Worm (Caenorhabditis elegans) whole organism, L4 larva: ENCODE data around the gene C08F8.9.

Experiments
- F37D6.2 ChIP-seq: sonication (generic microtip); optimal IDR thresholded peaks from 2 replicates; lab custom pipeline; 2016; ENCODE audit warnings: mild to moderate bottlenecking, missing genetic modification characterization, missing compliant biosample characterization
- F49E8.2 ChIP-seq: sonication (generic microtip); optimal IDR thresholded peaks from 2 replicates; lab custom pipeline; 2016; ENCODE audit warnings: missing compliant biosample characterization, mild to moderate bottlenecking, missing genetic modification characterization, borderline replicate concordance
- R02D3.7 ChIP-seq: fragments of 150-350 bp; sonication (generic microtip); optimal IDR thresholded peaks from 3 replicates; lab custom pipeline; 2014; ENCODE audit warnings: missing biosample characterization, missing genetic modification characterization
- T20F7.1 ChIP-seq: fragments of 200-800 bp; sonication (Bioruptor generic); optimal IDR thresholded peaks from 2 replicates; lab custom pipeline; 2018; ENCODE audit warnings: mild to moderate bottlenecking, missing genetic modification characterization, missing compliant biosample characterization
- Y5F2A.4 ChIP-seq: fragments of 200-800 bp; sonication (Bioruptor generic); optimal IDR thresholded peaks from 2 replicates; lab custom pipeline; 2018; ENCODE audit warnings: mild to moderate bottlenecking, missing genetic modification characterization, missing compliant biosample characterization
- aha-1 ChIP-seq: fragments of 150-350 bp; peaks from one replicate; lab custom pipeline; 2014; ENCODE audit warnings: missing biosample characterization, missing genetic modification characterization
- ama-1 ChIP-seq: fragments of 150-350 bp; optimal IDR thresholded peaks from 2 replicates; lab custom pipeline; 2014; ENCODE audit warnings: inconsistent platforms, mixed read lengths
- attf-4 ChIP-seq: sonication (generic microtip); optimal IDR thresholded peaks from 3 replicates; lab custom pipeline; 2017; ENCODE audit warnings: missing biosample characterization, missing genetic modification characterization
- ceh-20 ChIP-seq: fragments of 200-800 bp; sonication (Bioruptor generic); IDR thresholded peaks from 2 replicates; pipeline ENCODE4 v1.3.6; 2022; ENCODE audit warnings: missing genetic modification reagents, missing genetic modification characterization, missing compliant biosample characterization
- ceh-44 ChIP-seq: fragments of 200-800 bp; sonication (Bioruptor generic); IDR thresholded peaks from 2 replicates; pipeline ENCODE4 v1.3.6; 2022; ENCODE audit warnings: missing genetic modification reagents, missing genetic modification characterization, missing compliant biosample characterization
- ceh-82 ChIP-seq: sonication (generic microtip); optimal IDR thresholded peaks from 2 replicates; lab custom pipeline; 2017; ENCODE audit warnings: missing biosample characterization, missing genetic modification characterization
- daf-16 ChIP-seq, 3 experiments: sonication (generic microtip); optimal IDR thresholded peaks; 2 replicates each; lab custom pipeline; 2016 to 2017; ENCODE audit warnings: missing genetic modification characterization in 3 of 3, missing genetic modification reagents in 3 of 3, mild to moderate bottlenecking in 2 of 3, missing compliant biosample characterization in 2 of 3, missing biosample characterization in 1 of 3, moderate library complexity in 1 of 3
- daf-19 ChIP-seq: fragments of 200-800 bp; sonication (Bioruptor generic); conservative IDR thresholded peaks from 2 replicates; pipeline ENCODE4 v1.3.6; 2022; ENCODE audit warnings: missing genetic modification characterization, missing compliant biosample characterization
- dmd-8 ChIP-seq: fragments of 200-800 bp; sonication (Bioruptor generic); IDR thresholded peaks from 2 replicates; pipeline ENCODE4 v1.3.6; 2022; ENCODE audit warnings: missing genetic modification characterization, missing compliant biosample characterization
- dmd-9 ChIP-seq: fragments of 200-800 bp; sonication (Bioruptor generic); IDR thresholded peaks from 2 replicates; pipeline ENCODE4 v1.3.6; 2022; ENCODE audit warnings: missing genetic modification reagents, missing genetic modification characterization, missing compliant biosample characterization
- egl-27 ChIP-seq: sonication (generic microtip); optimal IDR thresholded peaks from 3 replicates; lab custom pipeline; 2017; ENCODE audit warnings: missing biosample characterization, missing genetic modification reagents, missing genetic modification characterization
- egl-43 ChIP-seq: fragments of 200-800 bp; sonication (Bioruptor generic); IDR thresholded peaks from 2 replicates; pipeline ENCODE4 v1.3.6; 2022; ENCODE audit warnings: missing genetic modification reagents, missing genetic modification characterization, missing compliant biosample characterization
- hif-1 ChIP-seq, 2 experiments: sonication (generic microtip); optimal IDR thresholded peaks; 2 replicates each; lab custom pipeline; 2016 to 2017; ENCODE audit warnings: missing compliant biosample characterization in 2 of 2, missing genetic modification characterization in 2 of 2, missing genetic modification reagents in 2 of 2, missing genotype in 2 of 2, mild to moderate bottlenecking in 1 of 2
- hlh-11 ChIP-seq: fragments of 200-800 bp; sonication (Bioruptor generic); optimal IDR thresholded peaks from 2 replicates; lab custom pipeline; 2018; ENCODE audit warnings: mild to moderate bottlenecking, missing genetic modification characterization, missing compliant biosample characterization
- hmg-1.1 ChIP-seq: fragments of 200-800 bp; sonication (Bioruptor generic); IDR thresholded peaks from 2 replicates; pipeline ENCODE4 v1.3.6; 2022; ENCODE audit warnings: missing genetic modification reagents, missing genetic modification characterization, missing compliant biosample characterization
- lin-29 ChIP-seq: fragments of 200-800 bp; sonication (Bioruptor generic); IDR thresholded peaks from 2 replicates; pipeline ENCODE4 v1.3.6; 2022; ENCODE audit warnings: missing genetic modification reagents, missing genetic modification characterization, missing compliant biosample characterization
- lin-38 ChIP-seq: fragments of 200-800 bp; sonication (Bioruptor generic); IDR thresholded peaks from 2 replicates; pipeline ENCODE4 v1.3.6; 2022; ENCODE audit warnings: missing genetic modification reagents, missing genetic modification characterization, missing compliant biosample characterization
- madf-5 ChIP-seq, 2 experiments: fragments of 200-800 bp; sonication (Bioruptor generic); IDR thresholded peaks; 2 replicates each; pipeline ENCODE4 v1.3.6; 2022; ENCODE audit warnings: missing compliant biosample characterization in 2 of 2, missing genetic modification characterization in 2 of 2
- mep-1 ChIP-seq: fragments of 150-350 bp; sonication (generic microtip); optimal IDR thresholded peaks from 3 replicates; lab custom pipeline; 2014; ENCODE audit warnings: missing biosample characterization, missing genetic modification characterization
- mes-2 ChIP-seq: sonication (generic microtip); optimal IDR thresholded peaks from 2 replicates; lab custom pipeline; 2016; ENCODE audit warnings: missing genotype, mild to moderate bottlenecking, missing genetic modification characterization, missing compliant biosample characterization; ENCODE audit not compliant: poor library complexity, severe bottlenecking
- mxl-3 ChIP-seq: fragments of 200-800 bp; sonication (Bioruptor generic); optimal IDR thresholded peaks from 2 replicates; lab custom pipeline; 2018; ENCODE audit warnings: mild to moderate bottlenecking, missing genetic modification characterization, missing compliant biosample characterization
- nhr-102 ChIP-seq: sonication (generic microtip); optimal IDR thresholded peaks from 2 replicates; lab custom pipeline; 2016; ENCODE audit warnings: mild to moderate bottlenecking, missing genetic modification characterization, moderate library complexity, missing compliant biosample characterization
- nhr-11 ChIP-seq: fragments of 150-350 bp; optimal IDR thresholded peaks from 2 replicates; lab custom pipeline; 2014; ENCODE audit warnings: missing biosample characterization, missing genetic modification characterization
- nhr-111 ChIP-seq: fragments of 200-800 bp; sonication (Bioruptor generic); optimal IDR thresholded peaks from 2 replicates; lab custom pipeline; 2018; ENCODE audit warnings: mild to moderate bottlenecking, missing genetic modification characterization, missing compliant biosample characterization
- nhr-237 ChIP-seq: sonication (generic microtip); optimal IDR thresholded peaks from 2 replicates; lab custom pipeline; 2017; ENCODE audit warnings: missing biosample characterization, missing genetic modification characterization
- nhr-25 ChIP-seq: sonication (generic microtip); optimal IDR thresholded peaks from 2 replicates; lab custom pipeline; 2017; ENCODE audit warnings: missing genetic modification characterization, mild to moderate bottlenecking, missing compliant biosample characterization, antibody characterized with exemption, moderate library complexity, borderline replicate concordance; ENCODE audit not compliant: insufficient read depth
- nhr-28 ChIP-seq: fragments of 150-350 bp; optimal IDR thresholded peaks from 2 replicates; lab custom pipeline; 2014; ENCODE audit warnings: missing biosample characterization, missing genetic modification characterization
- nhr-41 ChIP-seq: fragments of 200-800 bp; sonication (Bioruptor generic); IDR thresholded peaks from 2 replicates; pipeline ENCODE4 v1.3.6; 2022; ENCODE audit warnings: missing genetic modification reagents, missing genetic modification characterization, missing compliant biosample characterization
- nhr-77 ChIP-seq: fragments of 150-350 bp; optimal IDR thresholded peaks from 2 replicates; lab custom pipeline; 2014; ENCODE audit warnings: missing biosample characterization, missing genetic modification characterization
- pha-4 ChIP-seq, 2 experiments: fragments of 150-350 bp in 1 of 2; fragments of 200-800 bp in 1 of 2; sonication (Bioruptor generic) in 1 of 2; IDR thresholded peaks in 1 of 2; optimal IDR thresholded peaks in 1 of 2; 2 replicates each; pipeline versions ENCODE4 v1.3.6 to Lab custom; 2014 to 2022; ENCODE audit warnings: missing genetic modification characterization in 2 of 2, missing genetic modification reagents in 2 of 2, missing biosample characterization in 1 of 2, missing compliant biosample characterization in 1 of 2
- php-3 ChIP-seq: fragments of 200-800 bp; sonication (Bioruptor generic); IDR thresholded peaks from 2 replicates; pipeline ENCODE4 v1.3.6; 2022; ENCODE audit warnings: missing genetic modification reagents, missing genetic modification characterization, missing compliant biosample characterization
- saeg-2 ChIP-seq: fragments of 200-800 bp; sonication (Bioruptor generic); IDR thresholded peaks from 2 replicates; pipeline ENCODE4 v1.3.6; 2022; ENCODE audit warnings: missing genetic modification reagents, missing genetic modification characterization, missing compliant biosample characterization
- snpc-1.2 ChIP-seq: fragments of 200-800 bp; sonication (Bioruptor generic); IDR thresholded peaks from 2 replicates; pipeline ENCODE4 v1.3.6; 2022; ENCODE audit warnings: missing genetic modification reagents, missing genetic modification characterization, missing compliant biosample characterization
- spr-3 ChIP-seq: fragments of 200-800 bp; sonication (Bioruptor generic); optimal IDR thresholded peaks from 2 replicates; lab custom pipeline; 2018; ENCODE audit warnings: mild to moderate bottlenecking, missing genetic modification characterization, missing compliant biosample characterization
- tag-97 ChIP-seq: fragments of 200-800 bp; sonication (Bioruptor generic); IDR thresholded peaks from 2 replicates; pipeline ENCODE4 v1.3.6; 2022; ENCODE audit warnings: missing genetic modification characterization, missing compliant biosample characterization
- unc-62 ChIP-seq, 3 experiments: fragments of 150-350 bp in 1 of 3; sonication (generic microtip); optimal IDR thresholded peaks in 2 of 3; peaks in 1 of 3; 1 replicate in 1 of 3; 2 replicates in 2 of 3; lab custom pipeline; 2014 to 2017; ENCODE audit warnings: missing biosample characterization in 3 of 3, missing genetic modification characterization in 3 of 3, missing genetic modification reagents in 3 of 3, missing genotype in 1 of 3
- vab-7 ChIP-seq: fragments of 200-800 bp; sonication (Bioruptor generic); IDR thresholded peaks from 2 replicates; pipeline ENCODE4 v1.3.6; 2022; ENCODE audit warnings: missing genetic modification reagents, missing genetic modification characterization, missing compliant biosample characterization
- zag-1 ChIP-seq: fragments of 150-350 bp; optimal IDR thresholded peaks from 2 replicates; lab custom pipeline; 2014; ENCODE audit warnings: missing biosample characterization, missing genetic modification characterization
- zfp-2 ChIP-seq: sonication (generic microtip); optimal IDR thresholded peaks from 2 replicates; lab custom pipeline; 2016; ENCODE audit warnings: mild to moderate bottlenecking, missing genetic modification characterization, missing compliant biosample characterization
- ztf-7 ChIP-seq: fragments of 150-350 bp; optimal IDR thresholded peaks from 2 replicates; lab custom pipeline; 2014; ENCODE audit warnings: missing biosample characterization, missing genetic modification characterization

C08F8.9 gene

DNA sequence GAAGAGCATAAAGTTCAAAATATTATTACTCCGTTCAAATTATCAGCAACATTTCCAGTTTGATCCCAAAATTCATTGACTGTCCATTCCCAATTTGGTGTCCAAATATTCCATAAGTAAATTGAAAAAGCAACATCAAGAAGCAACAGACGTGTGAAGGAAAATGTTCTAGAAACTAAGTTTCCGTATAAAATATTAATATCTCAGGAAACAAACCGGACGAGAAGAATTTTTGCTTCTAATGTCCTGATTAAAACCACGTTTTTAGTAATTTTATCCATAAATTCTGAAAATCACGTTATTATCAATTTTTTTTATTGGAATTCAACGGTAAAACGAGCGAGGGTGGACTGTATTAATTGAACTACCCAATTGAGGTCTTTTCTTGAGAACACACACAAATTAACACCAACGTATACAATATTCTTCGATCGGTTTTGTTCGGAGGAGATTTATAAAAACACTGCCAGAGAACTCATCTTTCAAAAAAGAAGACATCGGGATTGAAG, 31.4 kb downstream of the C08F8.9 start, which contains the start of gene pigq-1 (continued):
- TF ChIP-seq nhr-41 (GFP tag; lab: Robert Waterston, UW) (no peak), php-3 (no peak), saeg-2 (GFP tag; lab: Robert Waterston, UW) (no peak)

DNA sequence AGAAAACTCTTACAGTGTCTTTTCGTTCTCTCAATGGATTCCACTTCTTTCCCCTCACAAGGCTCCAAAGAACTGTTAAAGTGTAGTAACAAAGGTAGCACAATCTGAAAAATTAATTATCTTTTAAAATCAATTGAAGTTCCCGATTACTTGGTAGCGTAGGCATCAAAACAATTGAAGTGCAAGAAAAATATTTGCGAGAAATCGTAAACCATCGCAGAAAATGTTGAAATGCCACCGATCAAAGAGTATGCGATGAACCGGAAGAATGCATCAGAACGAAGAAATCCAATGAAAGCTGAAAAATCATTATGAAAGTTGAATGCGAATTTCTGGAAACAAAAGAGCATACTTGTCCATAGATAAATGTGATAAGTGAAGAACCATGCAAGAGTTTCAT, 31.9 kb downstream of the C08F8.9 start:
- TF ChIP-seq php-3 = no peak
- no peak for TF ChIP-seq unc-62 (GFP tag; optimal IDR thresholded peaks at IDR 0.05 in 1 of 2; lab: Kevin White, UChicago)
- TF ChIP-seq unc-62 (tag; optimal IDR thresholded peaks at IDR 0.05; lab: Kevin White, UChicago) = no peak
- TF ChIP-seq hlh-11 (tag; lab: Kevin White, UChicago) = no peak
- TF ChIP-seq egl-43 (GFP tag; lab: Robert Waterston, UW) = no peak
- TF ChIP-seq mep-1 (tag; lab: Kevin White, UChicago) = no peak
- no peak for TF ChIP-seq nhr-237 (tag; lab: Kevin White, UChicago)
- peak; percentile 98 for TF ChIP-seq aha-1
- TF ChIP-seq, all 104 proteins: peak for 1

DNA sequence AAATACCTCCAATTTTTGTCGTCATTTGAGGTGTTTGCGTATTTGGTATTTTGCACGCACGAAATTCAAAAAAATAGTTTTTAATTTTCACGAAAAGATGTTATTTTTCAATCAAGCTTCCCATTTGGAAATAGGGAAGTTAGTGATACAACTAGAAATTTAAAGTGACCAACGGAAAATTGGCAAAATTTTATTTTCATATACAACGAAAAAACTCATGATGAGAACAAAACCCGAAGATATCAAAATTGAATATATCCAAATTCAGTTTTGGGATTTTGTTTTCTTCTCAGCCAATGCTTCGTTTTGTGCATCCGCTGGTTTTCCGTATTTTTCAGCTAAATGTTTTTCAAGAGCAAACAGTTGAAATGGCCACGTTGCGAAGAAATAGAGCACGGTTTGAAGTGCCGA, 32.5 kb downstream of the C08F8.9 start:
- TF ChIP-seq ceh-44 (GFP tag; lab: Robert Waterston, UW) (no peak), dmd-8 (GFP tag; lab: Robert Waterston, UW) (no peak), F37D6.2 (no peak), nhr-111 (no peak), egl-27 (tag; lab: Kevin White, UChicago) (no peak), tag-97 (no peak), madf-5 (GFP tag; IDR thresholded peaks at IDR 0.05; lab: Robert Waterston, UW) (no peak), F49E8.2 (peak; percentile 89), mes-2 (tag; lab: Kevin White, UChicago) (no peak), hmg-1.1 (no peak), hif-1 (tag; optimal IDR thresholded peaks at IDR 0.05; lab: Kevin White, UChicago) (no peak), ztf-7 (tag; lab: Kevin White, UChicago) (no peak), nhr-102 (no peak), ceh-82 (no peak), mep-1 (tag; lab: Kevin White, UChicago) (no peak), nhr-11 (tag; lab: Kevin White, UChicago) (no peak), nhr-25 (no peak), Y5F2A.4 (GFP tag; lab: Kevin White, UChicago) (no peak), zag-1 (tag; lab: Kevin White, UChicago) (no peak), aha-1 (no peak), spr-3 (GFP tag; lab: Kevin White, UChicago) (no peak), zfp-2 (tag; lab: Kevin White, UChicago) (no peak), R02D3.7 (tag; lab: Kevin White, UChicago) (no peak), lin-29 (GFP tag; lab: Robert Waterston, UW) (no peak), mxl-3 (GFP tag; lab: Kevin White, UChicago) (no peak), nhr-77 (no peak), pha-4 (GFP tag; IDR thresholded peaks at IDR 0.05; lab: Robert Waterston, UW) (peak; percentile 64; the same call in 1 of the 2 replicates), pha-4 (tag; optimal IDR thresholded peaks at IDR 0.05; lab: Kevin White, UChicago) (no peak), dmd-9 (GFP tag; lab: Robert Waterston, UW) (no peak), snpc-1.2 (0 out of 2 replicates have a peak, but pooled peaks have one; percentile 15), daf-16 (GFP tag; optimal IDR thresholded peaks at IDR 0.05; lab: Kevin White, UChicago) (no peak), daf-16 (tag; optimal IDR thresholded peaks at IDR 0.05; lab: Kevin White, UChicago) (no peak), T20F7.1 (GFP tag; lab: Kevin White, UChicago) (no peak), nhr-28 (no peak), saeg-2 (GFP tag; lab: Robert Waterston, UW) (no peak), vab-7 (no peak), daf-19 (GFP tag; lab: Robert Waterston, UW) (no peak), ceh-20 (no peak), lin-38 (GFP tag; lab: Robert Waterston, UW) (peak; percentile 62), attf-4 (tag; lab: Kevin White, UChicago) (no peak), ama-1 (no peak)
